Fruit fly (Drosophila melanogaster) whole organism, wandering third instar larva: Measurements from ENCODE around the gene CG7069.
A peak's percentile ranks its signal among the peaks of the same experiment; 100 is the strongest.

ENCODE experiments used
- Vsx2 ChIP-seq: fragments of 200-300, 225-300 bp; sonication (Bioruptor generic); optimal IDR thresholded peaks from 2 replicates; lab custom pipeline; 2018; ENCODE audit warnings: missing biosample characterization, missing genetic modification characterization; ENCODE audit not compliant: partially characterized antibody
- foxo ChIP-seq, 2 experiments: fragments of 200-800 bp; sonication (Bioruptor generic); optimal IDR thresholded peaks; 2 replicates in 1 of 2; 3 replicates in 1 of 2; lab custom pipeline; 2016 to 2017; ENCODE audit warnings: missing biosample characterization in 2 of 2, missing genetic modification characterization in 2 of 2

- TF ChIP-seq foxo (GFP tag; optimal IDR thresholded peaks at IDR 0.05; lab: Kevin White, UChicago) = no peak
- TF ChIP-seq Vsx2 (GFP tag; lab: Kevin White, UChicago) = peak; percentile 97
Measured at dm6 chr3R:22365660-22366195, 6.9 kb upstream of the CG7069 start, which contains the start of gene CG5382.
